Worm (Caenorhabditis elegans) whole organism, midembryonic: Measurements from ENCODE around the gene bris-1.

Experiments
- T22C8.4 ChIP-seq: fragments of 200-800 bp; sonication (Bioruptor generic); IDR thresholded peaks from 2 replicates; pipeline ENCODE4 v1.3.6; 2022; ENCODE audit warnings: missing genetic modification characterization, missing compliant biosample characterization
- med-1 ChIP-seq: sonication (generic microtip); optimal IDR thresholded peaks from 2 replicates; lab custom pipeline; 2017; ENCODE audit warnings: missing genetic modification characterization, mild to moderate bottlenecking, missing compliant biosample characterization, antibody characterized with exemption, missing genetic modification reagents; ENCODE audit not compliant: insufficient read depth
- tab-1 ChIP-seq: fragments of 200-800 bp; sonication (Bioruptor generic); IDR thresholded peaks from 2 replicates; pipeline ENCODE4 v1.3.6; 2022; ENCODE audit warnings: missing genetic modification characterization, missing compliant biosample characterization
- ztf-23 ChIP-seq: fragments of 200-800 bp; sonication (Bioruptor generic); IDR thresholded peaks from 2 replicates; pipeline ENCODE4 v1.3.6; 2022; ENCODE audit warnings: missing genetic modification reagents, missing genetic modification characterization, missing compliant biosample characterization
- ztf-29 ChIP-seq: fragments of 200-800 bp; sonication (Bioruptor generic); IDR thresholded peaks from 2 replicates; pipeline ENCODE4 v1.3.6; 2022; ENCODE audit warnings: missing genetic modification reagents, missing genetic modification characterization, missing compliant biosample characterization

ce11 chrIV:3807092-3807491 is 12.0 kb downstream of the bris-1 start, which contains the start of gene M02B7.7:
- TF ChIP-seq ztf-23 (GFP tag; lab: Robert Waterston, UW) (no peak), ztf-29 (GFP tag; lab: Robert Waterston, UW) (no peak), T22C8.4 (GFP tag; lab: Robert Waterston, UW) (no peak), med-1 (GFP tag; lab: Kevin White, UChicago) (no peak), tab-1 (no peak)
